Worm (Caenorhabditis elegans) whole organism, late embryonic: ENCODE data around the gene C40C9.3.

Source experiments
- C08G9.2 ChIP-seq: sonication (generic microtip); optimal IDR thresholded peaks from 2 replicates; lab custom pipeline; 2016; ENCODE audit warnings: mild to moderate bottlenecking, missing genetic modification characterization, moderate library complexity, missing compliant biosample characterization
- C38D4.7 ChIP-seq: fragments of 200-800 bp; sonication (Bioruptor generic); optimal IDR thresholded peaks from 2 replicates; lab custom pipeline; 2018; ENCODE audit warnings: mild to moderate bottlenecking, missing genetic modification characterization, moderate library complexity, missing compliant biosample characterization
- F13H6.1 ChIP-seq: sonication (generic microtip); optimal IDR thresholded peaks from 2 replicates; lab custom pipeline; 2016; ENCODE audit warnings: missing genetic modification characterization, missing compliant biosample characterization
- K02D7.2 ChIP-seq: sonication (generic microtip); optimal IDR thresholded peaks from 2 replicates; lab custom pipeline; 2017; ENCODE audit warnings: mild to moderate bottlenecking, missing genetic modification characterization, missing compliant biosample characterization
- T23F11.4 ChIP-seq: fragments of 200-800 bp; sonication (Bioruptor generic); optimal IDR thresholded peaks from 2 replicates; lab custom pipeline; 2018; ENCODE audit warnings: mild to moderate bottlenecking, missing genetic modification characterization, missing compliant biosample characterization
- Y22D7AL.16 ChIP-seq: sonication (generic microtip); optimal IDR thresholded peaks from 2 replicates; lab custom pipeline; 2016; ENCODE audit warnings: missing genetic modification characterization, missing compliant biosample characterization
- ahr-1 ChIP-seq: sonication (generic microtip); optimal IDR thresholded peaks from 2 replicates; lab custom pipeline; 2016; ENCODE audit warnings: missing genetic modification characterization, missing compliant biosample characterization
- ama-1 ChIP-seq: fragments of 150-350 bp; optimal IDR thresholded peaks from 2 replicates; lab custom pipeline; 2014
- ceh-18 ChIP-seq: sonication (generic microtip); optimal IDR thresholded peaks from 2 replicates; lab custom pipeline; 2016; ENCODE audit warnings: missing genetic modification characterization, missing compliant biosample characterization
- ceh-2 ChIP-seq: sonication (generic microtip); optimal IDR thresholded peaks from 2 replicates; lab custom pipeline; 2016; ENCODE audit warnings: missing genotype, missing genetic modification characterization, missing compliant biosample characterization
- ceh-31 ChIP-seq: sonication (generic microtip); optimal IDR thresholded peaks from 2 replicates; lab custom pipeline; 2016; ENCODE audit warnings: missing genetic modification characterization, missing compliant biosample characterization
- ceh-34 ChIP-seq: sonication (generic microtip); optimal IDR thresholded peaks from 2 replicates; lab custom pipeline; 2016; ENCODE audit warnings: mild to moderate bottlenecking, missing genetic modification characterization, missing compliant biosample characterization
- ceh-45 ChIP-seq: fragments of 200-800 bp; sonication (Bioruptor generic); IDR thresholded peaks from 2 replicates; pipeline ENCODE4 v1.3.6; 2022; ENCODE audit warnings: missing genetic modification reagents, missing genetic modification characterization, missing compliant biosample characterization
- ceh-48 ChIP-seq: sonication (generic microtip); optimal IDR thresholded peaks from 2 replicates; lab custom pipeline; 2016; ENCODE audit warnings: missing genetic modification characterization, inconsistent platforms, missing compliant biosample characterization
- ceh-6 ChIP-seq: fragments of 200-800 bp; sonication (Bioruptor generic); optimal IDR thresholded peaks from 2 replicates; lab custom pipeline; 2018; ENCODE audit warnings: mild to moderate bottlenecking, missing genetic modification characterization, missing compliant biosample characterization
- ceh-9 ChIP-seq: sonication (generic microtip); optimal IDR thresholded peaks from 2 replicates; lab custom pipeline; 2016; ENCODE audit warnings: mild to moderate bottlenecking, missing genetic modification characterization, inconsistent platforms, missing compliant biosample characterization
- dmd-4 ChIP-seq: sonication (generic microtip); optimal IDR thresholded peaks from 2 replicates; lab custom pipeline; 2016; ENCODE audit warnings: borderline replicate concordance, missing genetic modification characterization, missing compliant biosample characterization
- dve-1 ChIP-seq: sonication (generic microtip); optimal IDR thresholded peaks from 2 replicates; lab custom pipeline; 2017; ENCODE audit warnings: antibody characterized with exemption, mild to moderate bottlenecking, missing genetic modification characterization, missing compliant biosample characterization
- elt-2 ChIP-seq: sonication (generic microtip); optimal IDR thresholded peaks from 2 replicates; lab custom pipeline; 2016; ENCODE audit warnings: missing genetic modification reagents, missing genetic modification characterization, missing compliant biosample characterization
- elt-4 ChIP-seq: sonication (generic microtip); optimal IDR thresholded peaks from 2 replicates; lab custom pipeline; 2016; ENCODE audit warnings: missing genetic modification characterization, missing compliant biosample characterization
- ets-4 ChIP-seq: sonication (generic microtip); optimal IDR thresholded peaks from 2 replicates; lab custom pipeline; 2016; ENCODE audit warnings: missing genetic modification characterization, missing compliant biosample characterization
- fax-1 ChIP-seq: sonication (generic microtip); optimal IDR thresholded peaks from 2 replicates; lab custom pipeline; 2016; ENCODE audit warnings: missing genotype, missing genetic modification characterization, missing compliant biosample characterization
- fkh-6 ChIP-seq: sonication (generic microtip); optimal IDR thresholded peaks from 2 replicates; lab custom pipeline; 2016; ENCODE audit warnings: missing genetic modification characterization, missing compliant biosample characterization
- hlh-15 ChIP-seq: sonication (generic microtip); optimal IDR thresholded peaks from 2 replicates; lab custom pipeline; 2016; ENCODE audit warnings: missing genetic modification characterization, missing compliant biosample characterization
- hlh-30 ChIP-seq: sonication (generic microtip); optimal IDR thresholded peaks from 2 replicates; lab custom pipeline; 2017; ENCODE audit warnings: antibody characterized with exemption, missing genetic modification characterization, missing compliant biosample characterization; ENCODE audit not compliant: insufficient read depth
- hlh-6 ChIP-seq: sonication (generic microtip); optimal IDR thresholded peaks from 2 replicates; lab custom pipeline; 2016; ENCODE audit warnings: missing genotype, missing genetic modification characterization, missing compliant biosample characterization
- lim-6 ChIP-seq: sonication (generic microtip); optimal IDR thresholded peaks from 2 replicates; lab custom pipeline; 2016; ENCODE audit warnings: missing genetic modification characterization, missing compliant biosample characterization
- lin-11 ChIP-seq: fragments of 200-800 bp; sonication (Bioruptor generic); optimal IDR thresholded peaks from 2 replicates; lab custom pipeline; 2018; ENCODE audit warnings: mild to moderate bottlenecking, missing genetic modification characterization, missing compliant biosample characterization
- madf-2 ChIP-seq: sonication (generic microtip); optimal IDR thresholded peaks from 2 replicates; lab custom pipeline; 2017; ENCODE audit warnings: missing genetic modification characterization, missing compliant biosample characterization
- mec-3 ChIP-seq: sonication (generic microtip); optimal IDR thresholded peaks from 2 replicates; lab custom pipeline; 2016; ENCODE audit warnings: borderline replicate concordance, missing genetic modification characterization, missing compliant biosample characterization
- nfya-1 ChIP-seq: sonication (generic microtip); optimal IDR thresholded peaks from 2 replicates; lab custom pipeline; 2017; ENCODE audit warnings: missing genetic modification characterization, mild to moderate bottlenecking, missing compliant biosample characterization, antibody characterized with exemption, moderate library complexity
- nhr-232 ChIP-seq: sonication (generic microtip); optimal IDR thresholded peaks from 2 replicates; lab custom pipeline; 2016; ENCODE audit warnings: missing genetic modification characterization, missing compliant biosample characterization
- pag-3 ChIP-seq: sonication (generic microtip); optimal IDR thresholded peaks from 2 replicates; lab custom pipeline; 2016; ENCODE audit warnings: missing compliant biosample characterization, missing genetic modification characterization, borderline replicate concordance
- pha-2 ChIP-seq: sonication (generic microtip); optimal IDR thresholded peaks from 2 replicates; lab custom pipeline; 2017; ENCODE audit warnings: mild to moderate bottlenecking, missing genetic modification characterization, missing compliant biosample characterization
- pha-4 ChIP-seq: fragments of 150-350 bp; optimal IDR thresholded peaks from 2 replicates; lab custom pipeline; 2018; ENCODE audit warnings: missing biosample characterization, missing genetic modification reagents, missing genetic modification characterization
- pros-1 ChIP-seq: fragments of 150-350 bp; optimal IDR thresholded peaks from 2 replicates; lab custom pipeline; 2014; ENCODE audit warnings: missing biosample characterization, missing genetic modification reagents, missing genetic modification characterization
- ref-2 ChIP-seq: sonication (generic microtip); optimal IDR thresholded peaks from 2 replicates; lab custom pipeline; 2016; ENCODE audit warnings: missing genetic modification characterization, missing compliant biosample characterization
- sdc-2 ChIP-seq: sonication (generic microtip); optimal IDR thresholded peaks from 2 replicates; lab custom pipeline; 2016; ENCODE audit warnings: missing genotype, missing genetic modification characterization, missing compliant biosample characterization
- syd-9 ChIP-seq: sonication (generic microtip); optimal IDR thresholded peaks from 2 replicates; lab custom pipeline; 2016; ENCODE audit warnings: mild to moderate bottlenecking, missing genetic modification characterization, moderate library complexity, missing compliant biosample characterization
- tbx-2 ChIP-seq: sonication (generic microtip); optimal IDR thresholded peaks from 2 replicates; lab custom pipeline; 2016; ENCODE audit warnings: missing genetic modification characterization, missing compliant biosample characterization
- tbx-7 ChIP-seq: sonication (generic microtip); optimal IDR thresholded peaks from 2 replicates; lab custom pipeline; 2016; ENCODE audit warnings: missing genotype, missing genetic modification characterization, missing compliant biosample characterization
- ttx-3 ChIP-seq: sonication (generic microtip); optimal IDR thresholded peaks from 2 replicates; lab custom pipeline; 2016; ENCODE audit warnings: missing genetic modification reagents, missing genetic modification characterization, missing compliant biosample characterization
- unc-3 ChIP-seq, 2 experiments: fragments of 200-800 bp in 1 of 2; sonication (Bioruptor generic) in 1 of 2; sonication (generic microtip) in 1 of 2; conservative IDR thresholded peaks in 1 of 2; optimal IDR thresholded peaks in 1 of 2; 2 replicates each; pipeline versions ENCODE4 v1.3.6 to Lab custom; 2016 to 2022; ENCODE audit warnings: missing compliant biosample characterization in 2 of 2, missing genetic modification characterization in 2 of 2, missing genetic modification reagents in 1 of 2
- unc-55 ChIP-seq: sonication (generic microtip); optimal IDR thresholded peaks from 2 replicates; lab custom pipeline; 2017; ENCODE audit warnings: missing biosample characterization, missing genetic modification reagents, missing genetic modification characterization
- unc-86 ChIP-seq: sonication (generic microtip); optimal IDR thresholded peaks from 2 replicates; lab custom pipeline; 2016; ENCODE audit warnings: missing genetic modification characterization, missing compliant biosample characterization
- ztf-16 ChIP-seq: sonication (generic microtip); optimal IDR thresholded peaks from 2 replicates; lab custom pipeline; 2017; ENCODE audit warnings: missing genetic modification characterization, missing compliant biosample characterization

The C40C9.3 gene

ce11 chrX:13670966-13671365 is 23.6 kb downstream of the C40C9.3 start:
- peak; percentile 8 for TF ChIP-seq ceh-18 (tag; lab: Kevin White, UChicago)
- TF ChIP-seq unc-3 (GFP tag; conservative IDR thresholded peaks at IDR 0.05; lab: Robert Waterston, UW) = no peak
- TF ChIP-seq unc-3 (tag; optimal IDR thresholded peaks at IDR 0.05; lab: Kevin White, UChicago) = no peak

- TF ChIP-seq tbx-2 (tag; lab: Kevin White, UChicago) (no peak), ceh-2 (tag; lab: Kevin White, UChicago) (no peak), ttx-3 (tag; lab: Kevin White, UChicago) (no peak), ceh-18 (tag; lab: Kevin White, UChicago) (no peak), nhr-232 (no peak), unc-3 (GFP tag; conservative IDR thresholded peaks at IDR 0.05; lab: Robert Waterston, UW) (no peak), unc-3 (tag; optimal IDR thresholded peaks at IDR 0.05; lab: Kevin White, UChicago) (no peak), ceh-6 (GFP tag; lab: Kevin White, UChicago) (no peak), C38D4.7 (GFP tag; lab: Kevin White, UChicago) (no peak), ceh-9 (tag; lab: Kevin White, UChicago) (no peak), F13H6.1 (tag; lab: Kevin White, UChicago) (no peak), mec-3 (tag; lab: Kevin White, UChicago) (no peak), ztf-16 (tag; lab: Kevin White, UChicago) (no peak), unc-55 (no peak), lin-11 (tag; lab: Kevin White, UChicago) (no peak), nfya-1 (tag; lab: Kevin White, UChicago) (no peak), ceh-45 (GFP tag; lab: Robert Waterston, UW) (no peak), ama-1 (lab: Kevin White, UChicago) (no peak), ceh-34 (tag; lab: Kevin White, UChicago) (no peak), ceh-31 (tag; lab: Kevin White, UChicago) (no peak), unc-86 (tag; lab: Kevin White, UChicago) (no peak)
These were observed 25.2 kb downstream of the C40C9.3 start for ce11 chrX:13672622-13673021.

ce11 chrX:13675444-13675843 is 28.0 kb downstream of the C40C9.3 start:
- TF ChIP-seq C38D4.7 (GFP tag; lab: Kevin White, UChicago) = no peak
- no peak for TF ChIP-seq unc-3 (GFP tag; conservative IDR thresholded peaks at IDR 0.05; lab: Robert Waterston, UW)
- TF ChIP-seq unc-3 (tag; optimal IDR thresholded peaks at IDR 0.05; lab: Kevin White, UChicago) = no peak
- no peak for TF ChIP-seq madf-2
- no peak for TF ChIP-seq dmd-4 (tag; lab: Kevin White, UChicago)
- peak; percentile 38 for TF ChIP-seq nfya-1 (tag; lab: Kevin White, UChicago)
- no peak for TF ChIP-seq ahr-1
- TF ChIP-seq tbx-2 (tag; lab: Kevin White, UChicago) = peak; percentile 42
- TF ChIP-seq fkh-6 (tag; lab: Kevin White, UChicago) = peak; percentile 38
- no peak for TF ChIP-seq elt-4
- peak; percentile 23 for TF ChIP-seq ceh-34 (tag; lab: Kevin White, UChicago)
- no peak for TF ChIP-seq tbx-7
- peak; percentile 23 for TF ChIP-seq C08G9.2
- peak; percentile 20 for TF ChIP-seq pha-2 (tag; lab: Kevin White, UChicago)
- TF ChIP-seq ceh-2 (tag; lab: Kevin White, UChicago) = peak; percentile 6
- TF ChIP-seq ceh-18 (tag; lab: Kevin White, UChicago) = peak; percentile 43
- peak; percentile 50 for TF ChIP-seq ztf-16 (tag; lab: Kevin White, UChicago)
- no peak for TF ChIP-seq F13H6.1 (tag; lab: Kevin White, UChicago)
- TF ChIP-seq elt-2 (tag; lab: Kevin White, UChicago) = peak; percentile 24
- peak; percentile 53 for TF ChIP-seq ceh-31 (tag; lab: Kevin White, UChicago)
- TF ChIP-seq dve-1 = no peak
- no peak for TF ChIP-seq ceh-45 (GFP tag; lab: Robert Waterston, UW)
- TF ChIP-seq ceh-48 = no peak
- peak; percentile 17 for TF ChIP-seq fax-1 (tag; lab: Kevin White, UChicago)
- no peak for TF ChIP-seq hlh-6 (tag; lab: Kevin White, UChicago)
- TF ChIP-seq pag-3 (tag; lab: Kevin White, UChicago) = no peak
- no peak for TF ChIP-seq ets-4 (tag; lab: Kevin White, UChicago)
- no peak for TF ChIP-seq hlh-15 (tag; lab: Kevin White, UChicago)
- no peak for TF ChIP-seq Y22D7AL.16 (tag; lab: Kevin White, UChicago)
- TF ChIP-seq pha-4 (tag; lab: Kevin White, UChicago) = no peak
- TF ChIP-seq hlh-30 (tag; lab: Kevin White, UChicago) = peak; percentile 25
- TF ChIP-seq ama-1 (lab: Kevin White, UChicago) = no peak
- TF ChIP-seq K02D7.2 (tag; lab: Kevin White, UChicago) = no peak
- TF ChIP-seq pros-1 = peak; percentile 33
- peak; percentile 56 for TF ChIP-seq ref-2 (tag; lab: Kevin White, UChicago)
- no peak for TF ChIP-seq syd-9 (tag; lab: Kevin White, UChicago)
- peak; percentile 46 for TF ChIP-seq T23F11.4 (GFP tag; lab: Kevin White, UChicago)
- TF ChIP-seq lim-6 (tag; lab: Kevin White, UChicago) = no peak
- TF ChIP-seq sdc-2 (tag; lab: Kevin White, UChicago) = peak; percentile 41
